Fruit fly (Drosophila melanogaster) whole organism, pupa: Measurements from ENCODE around the gene Sfp23F.

Experiments used
- CG12605 ChIP-seq: fragments of 200-800 bp; sonication (Bioruptor generic); IDR thresholded peaks from 2 replicates; pipeline ENCODE4 v1.3.6; 2022; ENCODE audit warnings: missing biosample characterization, missing genetic modification characterization
- CG34367 ChIP-seq: fragments of 200-800 bp; sonication (Bioruptor generic); optimal IDR thresholded peaks from 2 replicates; lab custom pipeline; 2018; ENCODE audit warnings: missing biosample characterization, mild to moderate bottlenecking, missing genetic modification characterization
- CG8301 ChIP-seq: fragments of 200-800 bp; sonication (Bioruptor generic); optimal IDR thresholded peaks from 2 replicates; lab custom pipeline; 2018; ENCODE audit warnings: missing biosample characterization, mild to moderate bottlenecking, missing genetic modification characterization
- rn ChIP-seq: fragments of 200-800 bp; sonication (Bioruptor generic); IDR thresholded peaks from 2 replicates; pipeline ENCODE4 v1.3.6; 2022; ENCODE audit warnings: missing biosample characterization, missing genetic modification characterization

DNA sequence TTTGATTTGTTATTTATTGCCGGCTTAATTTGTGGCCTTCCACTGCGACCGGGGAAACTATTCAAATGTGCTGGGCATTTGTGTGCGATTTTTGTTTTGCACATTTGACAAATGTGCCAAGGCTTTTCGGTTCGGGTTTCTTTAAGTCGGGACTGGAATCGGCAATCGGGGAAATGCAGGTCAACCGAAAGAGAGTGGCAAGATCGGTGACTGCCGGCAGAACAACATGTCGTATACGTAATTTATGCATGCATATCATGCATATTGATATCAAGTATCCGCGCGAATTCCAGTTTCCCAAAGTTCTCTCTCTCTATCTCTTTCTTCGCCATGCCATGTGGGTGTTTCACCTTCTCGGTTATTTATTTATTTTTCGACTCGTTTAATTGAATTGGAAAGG, 45.2 kb downstream of the Sfp23F start:
- no peak for TF ChIP-seq CG34367 (tag; lab: Kevin White, UChicago)
- TF ChIP-seq CG8301, result no peak
- TF ChIP-seq rn, result no peak
- no peak for TF ChIP-seq CG12605 (GFP tag; lab: Robert Waterston, UW)
